Worm (Caenorhabditis elegans): ENCODE results near the gene unc-47.

ce11 chrIII:10201235-10201634, 15.2 kb upstream of the unc-47 start, which contains the start of the genes T20G5.13 and T20G5.12:
- no peak for TF ChIP-seq nfya-1 (tag; optimal IDR thresholded peaks at IDR 0.05; ENCODE audit: borderline replicate concordance, insufficient read depth)
- TF ChIP-seq sdz-38 (tag; optimal IDR thresholded peaks at IDR 0.05): no peak
- no peak for TF ChIP-seq F37B4.10 (GFP tag; IDR thresholded peaks at IDR 0.05)
- no peak for TF ChIP-seq tlf-1 (GFP tag; optimal IDR thresholded peaks at IDR 0.05)
- no peak for TF ChIP-seq rec-8 (tag; optimal IDR thresholded peaks at IDR 0.05)
- TF ChIP-seq somi-1 (GFP tag; optimal IDR thresholded peaks at IDR 0.05): no peak
- TF ChIP-seq dpl-1 (GFP tag; optimal IDR thresholded peaks at IDR 0.05): no peak
- TF ChIP-seq nfya-2 (GFP tag; IDR thresholded peaks at IDR 0.05): no peak
- TF ChIP-seq lag-1 (GFP tag; IDR thresholded peaks at IDR 0.05): no peak
- no peak for TF ChIP-seq sptf-2 (GFP tag; optimal IDR thresholded peaks at IDR 0.05)
- TF ChIP-seq him-1 (tag; optimal IDR thresholded peaks at IDR 0.05): no peak
- no peak for TF ChIP-seq pha-4 (tag; optimal IDR thresholded peaks at IDR 0.05)
- TF ChIP-seq unc-62 (GFP tag; optimal IDR thresholded peaks at IDR 0.05): no peak
